Worm (Caenorhabditis elegans) whole organism, L4/young adult: Measurements from ENCODE around the gene flp-2.

Experiments used
- W03F9.2 ChIP-seq: fragments of 150-350 bp; optimal IDR thresholded peaks from 2 replicates; lab custom pipeline; 2014; ENCODE audit warnings: missing biosample characterization, missing genetic modification characterization
- dao-5 ChIP-seq: sonication (generic microtip); optimal IDR thresholded peaks from 2 replicates; lab custom pipeline; 2016; ENCODE audit warnings: missing genotype, missing genetic modification characterization, moderate library complexity, missing compliant biosample characterization
- him-1 ChIP-seq: sonication (generic microtip); optimal IDR thresholded peaks from 2 replicates; lab custom pipeline; 2016; ENCODE audit warnings: missing genotype, missing genetic modification reagents, missing genetic modification characterization, missing compliant biosample characterization

Gene flp-2

ce11 chrX:10051625-10052024 is 43.4 kb downstream of the flp-2 start:
- TF ChIP-seq him-1 (tag; lab: Kevin White, UChicago) (no peak), W03F9.2 (no peak), dao-5 (tag; lab: Kevin White, UChicago) (no peak)

ce11 chrX:10049160-10049559 is 45.9 kb downstream of the flp-2 start, which contains the start of gene gnrr-3:
TSS of gene gnrr-3 (plus strand) at chrX:10049460.
- TF ChIP-seq him-1 (tag; lab: Kevin White, UChicago) = no peak
- TF ChIP-seq dao-5 (tag; lab: Kevin White, UChicago) = no peak
- no peak for TF ChIP-seq W03F9.2

- TF ChIP-seq him-1 (tag; lab: Kevin White, UChicago) (no peak), W03F9.2 (no peak), dao-5 (tag; lab: Kevin White, UChicago) (no peak)
Measured at ce11 chrX:10047325-10047724, 47.7 kb downstream of the flp-2 start, which contains the start of gene ZC374.2. TSS of gene ZC374.2 (minus strand) at chrX:10047425.

- TF ChIP-seq him-1 (tag; lab: Kevin White, UChicago) (no peak), W03F9.2 (no peak), dao-5 (tag; lab: Kevin White, UChicago) (no peak)
Measured at ce11 chrX:10044473-10044872, 50.6 kb downstream of the flp-2 start.
